Worm (Caenorhabditis elegans) whole organism, late embryonic: Measurements from ENCODE around the gene unc-10.
A peak's percentile ranks its signal among the peaks of the same experiment; 100 is the strongest.

Experiments used
- C38D4.7 ChIP-seq: fragments of 200-800 bp; sonication (Bioruptor generic); optimal IDR thresholded peaks from 2 replicates; lab custom pipeline; 2018; ENCODE audit warnings: mild to moderate bottlenecking, missing genetic modification characterization, moderate library complexity, missing compliant biosample characterization
- K02D7.2 ChIP-seq: sonication (generic microtip); optimal IDR thresholded peaks from 2 replicates; lab custom pipeline; 2017; ENCODE audit warnings: mild to moderate bottlenecking, missing genetic modification characterization, missing compliant biosample characterization
- T23F11.4 ChIP-seq: fragments of 200-800 bp; sonication (Bioruptor generic); optimal IDR thresholded peaks from 2 replicates; lab custom pipeline; 2018; ENCODE audit warnings: mild to moderate bottlenecking, missing genetic modification characterization, missing compliant biosample characterization
- ceh-14 ChIP-seq: sonication (generic microtip); optimal IDR thresholded peaks from 2 replicates; lab custom pipeline; 2016; ENCODE audit warnings: missing genotype, missing genetic modification characterization, missing compliant biosample characterization
- ceh-19 ChIP-seq: fragments of 200-800 bp; sonication (Bioruptor generic); optimal IDR thresholded peaks from 2 replicates; lab custom pipeline; 2018; ENCODE audit warnings: mild to moderate bottlenecking, missing genetic modification characterization, missing compliant biosample characterization
- ceh-2 ChIP-seq: sonication (generic microtip); optimal IDR thresholded peaks from 2 replicates; lab custom pipeline; 2016; ENCODE audit warnings: missing genotype, missing genetic modification characterization, missing compliant biosample characterization
- ceh-22 ChIP-seq: sonication (generic microtip); optimal IDR thresholded peaks from 2 replicates; lab custom pipeline; 2017; ENCODE audit warnings: missing biosample characterization, missing genetic modification characterization
- ceh-24 ChIP-seq: sonication (generic microtip); optimal IDR thresholded peaks from 2 replicates; lab custom pipeline; 2016; ENCODE audit warnings: mild to moderate bottlenecking, missing genetic modification characterization, missing compliant biosample characterization
- ceh-30 ChIP-seq: fragments of 150-350 bp; optimal IDR thresholded peaks from 2 replicates; lab custom pipeline; 2014; ENCODE audit warnings: missing biosample characterization, missing genetic modification characterization
- ceh-6 ChIP-seq: fragments of 200-800 bp; sonication (Bioruptor generic); optimal IDR thresholded peaks from 2 replicates; lab custom pipeline; 2018; ENCODE audit warnings: mild to moderate bottlenecking, missing genetic modification characterization, missing compliant biosample characterization
- ceh-9 ChIP-seq: sonication (generic microtip); optimal IDR thresholded peaks from 2 replicates; lab custom pipeline; 2016; ENCODE audit warnings: mild to moderate bottlenecking, missing genetic modification characterization, inconsistent platforms, missing compliant biosample characterization
- che-1 ChIP-seq: sonication (generic microtip); optimal IDR thresholded peaks from 2 replicates; lab custom pipeline; 2016; ENCODE audit warnings: mild to moderate bottlenecking, missing genetic modification characterization, missing compliant biosample characterization
- dmd-4 ChIP-seq: sonication (generic microtip); optimal IDR thresholded peaks from 2 replicates; lab custom pipeline; 2016; ENCODE audit warnings: borderline replicate concordance, missing genetic modification characterization, missing compliant biosample characterization
- elt-2 ChIP-seq: sonication (generic microtip); optimal IDR thresholded peaks from 2 replicates; lab custom pipeline; 2016; ENCODE audit warnings: missing genetic modification reagents, missing genetic modification characterization, missing compliant biosample characterization
- ets-4 ChIP-seq: sonication (generic microtip); optimal IDR thresholded peaks from 2 replicates; lab custom pipeline; 2016; ENCODE audit warnings: missing genetic modification characterization, missing compliant biosample characterization
- gmeb-2 ChIP-seq: sonication (generic microtip); optimal IDR thresholded peaks from 2 replicates; lab custom pipeline; 2016; ENCODE audit warnings: missing genetic modification characterization, inconsistent platforms, missing compliant biosample characterization
- hlh-30 ChIP-seq: sonication (generic microtip); optimal IDR thresholded peaks from 2 replicates; lab custom pipeline; 2017; ENCODE audit warnings: antibody characterized with exemption, missing genetic modification characterization, missing compliant biosample characterization; ENCODE audit not compliant: insufficient read depth
- lim-6 ChIP-seq: sonication (generic microtip); optimal IDR thresholded peaks from 2 replicates; lab custom pipeline; 2016; ENCODE audit warnings: missing genetic modification characterization, missing compliant biosample characterization
- madf-2 ChIP-seq: sonication (generic microtip); optimal IDR thresholded peaks from 2 replicates; lab custom pipeline; 2017; ENCODE audit warnings: missing genetic modification characterization, missing compliant biosample characterization
- npax-4 ChIP-seq: sonication (generic microtip); optimal IDR thresholded peaks from 2 replicates; lab custom pipeline; 2016; ENCODE audit warnings: missing genetic modification characterization, missing compliant biosample characterization
- pat-9 ChIP-seq: fragments of 200-800 bp; sonication (Bioruptor generic); optimal IDR thresholded peaks from 2 replicates; lab custom pipeline; 2018; ENCODE audit warnings: mild to moderate bottlenecking, missing genetic modification characterization, moderate library complexity, missing compliant biosample characterization
- pax-1 ChIP-seq: fragments of 150-350 bp; optimal IDR thresholded peaks from 2 replicates; lab custom pipeline; 2014; ENCODE audit warnings: missing biosample characterization, missing genetic modification characterization
- ref-2 ChIP-seq: sonication (generic microtip); optimal IDR thresholded peaks from 2 replicates; lab custom pipeline; 2016; ENCODE audit warnings: missing genetic modification characterization, missing compliant biosample characterization
- rnt-1 ChIP-seq: sonication (generic microtip); optimal IDR thresholded peaks from 2 replicates; lab custom pipeline; 2016; ENCODE audit warnings: missing genetic modification characterization, missing compliant biosample characterization
- sdc-2 ChIP-seq: sonication (generic microtip); optimal IDR thresholded peaks from 2 replicates; lab custom pipeline; 2016; ENCODE audit warnings: missing genotype, missing genetic modification characterization, missing compliant biosample characterization
- syd-9 ChIP-seq: sonication (generic microtip); optimal IDR thresholded peaks from 2 replicates; lab custom pipeline; 2016; ENCODE audit warnings: mild to moderate bottlenecking, missing genetic modification characterization, moderate library complexity, missing compliant biosample characterization
- tbx-2 ChIP-seq: sonication (generic microtip); optimal IDR thresholded peaks from 2 replicates; lab custom pipeline; 2016; ENCODE audit warnings: missing genetic modification characterization, missing compliant biosample characterization
- ttx-3 ChIP-seq: sonication (generic microtip); optimal IDR thresholded peaks from 2 replicates; lab custom pipeline; 2016; ENCODE audit warnings: missing genetic modification reagents, missing genetic modification characterization, missing compliant biosample characterization
- unc-3 ChIP-seq, 2 experiments: fragments of 200-800 bp in 1 of 2; sonication (Bioruptor generic) in 1 of 2; sonication (generic microtip) in 1 of 2; conservative IDR thresholded peaks in 1 of 2; optimal IDR thresholded peaks in 1 of 2; 2 replicates each; pipeline versions ENCODE4 v1.3.6 to Lab custom; 2016 to 2022; ENCODE audit warnings: missing compliant biosample characterization in 2 of 2, missing genetic modification characterization in 2 of 2, missing genetic modification reagents in 1 of 2
- unc-86 ChIP-seq: sonication (generic microtip); optimal IDR thresholded peaks from 2 replicates; lab custom pipeline; 2016; ENCODE audit warnings: missing genetic modification characterization, missing compliant biosample characterization

unc-10 gene

DNA sequence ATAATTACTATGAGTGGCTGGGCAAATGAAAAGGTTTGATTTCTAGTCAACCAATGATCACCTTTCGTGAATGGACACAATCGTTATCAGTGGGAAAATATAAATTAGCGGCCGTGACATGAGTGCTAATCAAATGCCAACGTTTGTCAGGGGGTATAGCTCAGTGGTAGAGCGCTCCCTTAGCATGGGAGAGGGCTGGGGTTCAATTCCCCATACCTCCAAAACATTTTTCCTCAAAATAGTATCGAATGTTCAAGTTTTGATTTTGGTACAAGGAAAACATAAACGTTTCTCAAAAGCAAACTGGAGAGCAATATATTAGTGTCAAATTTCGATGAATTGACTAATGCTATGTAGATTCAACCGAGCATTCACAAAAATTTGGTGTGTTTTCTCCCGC is 43.5 kb upstream of the unc-10 start:
- TF ChIP-seq ceh-19 (peak; percentile 31), ceh-14 (tag; lab: Kevin White, UChicago) (peak; percentile 26), pax-1 (tag; lab: Kevin White, UChicago) (no peak), ref-2 (peak; percentile 19), che-1 (tag; lab: Kevin White, UChicago) (no peak), ceh-2 (tag; lab: Kevin White, UChicago) (no peak), ceh-30 (tag; lab: Kevin White, UChicago) (no peak), C38D4.7 (GFP tag; lab: Kevin White, UChicago) (peak; percentile 8), rnt-1 (no peak), ttx-3 (tag; lab: Kevin White, UChicago) (no peak), elt-2 (peak; percentile 62), K02D7.2 (tag; lab: Kevin White, UChicago) (peak; percentile 9), tbx-2 (tag; lab: Kevin White, UChicago) (no peak)
- TF ChIP-seq, all 69 proteins: peak for 6

DNA sequence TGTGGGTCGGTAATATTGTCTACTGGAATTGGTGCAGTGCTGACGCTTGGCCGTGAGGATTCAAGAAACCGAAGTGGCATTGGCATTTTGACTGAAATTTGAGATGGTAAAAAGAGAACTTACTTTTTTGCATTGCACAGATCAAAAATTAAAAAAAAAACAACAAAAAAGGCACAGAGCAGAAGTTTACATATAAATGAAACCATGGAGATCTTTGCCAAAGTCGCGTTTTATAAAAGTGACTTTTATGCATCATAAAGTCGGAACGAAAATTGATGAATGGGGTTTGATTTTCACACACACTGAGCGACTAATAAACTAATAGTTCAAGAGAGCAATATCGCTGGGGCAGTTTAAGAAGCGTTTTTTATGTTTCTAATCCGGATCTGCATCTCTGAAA is 42.2 kb upstream of the unc-10 start, which contains the start of gene T08A9.13:
TSS of gene T08A9.13 (minus strand) at position 101 of the 400 bp plus-strand sequence.
- TF ChIP-seq syd-9 (tag; lab: Kevin White, UChicago) (no peak), ceh-6 (GFP tag; lab: Kevin White, UChicago) (no peak), ceh-24 (no peak), unc-3 (GFP tag; conservative IDR thresholded peaks at IDR 0.05; lab: Robert Waterston, UW) (no peak), unc-3 (tag; optimal IDR thresholded peaks at IDR 0.05; lab: Kevin White, UChicago) (no peak), sdc-2 (tag; lab: Kevin White, UChicago) (no peak), unc-86 (no peak), elt-2 (no peak), che-1 (tag; lab: Kevin White, UChicago) (no peak), ref-2 (no peak)

DNA sequence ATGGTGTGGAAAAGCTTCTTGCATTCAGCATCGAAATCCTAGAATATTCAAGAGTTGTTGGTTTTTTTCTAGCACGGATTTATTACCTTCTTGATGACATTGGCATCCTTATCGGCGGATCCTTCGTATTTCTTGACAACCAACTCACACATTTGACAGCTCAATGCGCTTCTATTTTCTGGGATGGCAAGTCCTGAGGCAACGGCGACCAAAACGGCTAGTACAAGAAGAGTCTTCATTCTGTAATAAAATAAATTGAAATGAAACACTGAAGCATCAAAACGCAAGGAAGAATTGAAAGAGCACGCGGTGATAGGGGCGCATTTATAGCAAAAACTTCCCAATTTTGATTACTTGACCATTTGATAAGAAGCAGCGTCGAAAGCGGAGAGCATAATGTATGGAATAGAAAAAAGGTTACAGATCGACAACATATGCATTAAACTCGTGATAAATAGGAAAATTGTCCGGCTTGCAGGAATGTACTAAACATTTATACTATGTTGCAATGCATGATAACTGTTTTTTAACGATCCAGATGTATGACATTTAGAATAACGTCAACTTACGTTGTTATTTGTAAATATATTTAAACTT is 40.1 kb upstream of the unc-10 start, which contains the start of gene spp-5:
TSS of gene spp-5 (minus strand) at position 240 of the 597 bp plus-strand sequence.
- no peak for TF ChIP-seq dmd-4 (tag; lab: Kevin White, UChicago)
- peak; percentile 22 for TF ChIP-seq elt-2

DNA sequence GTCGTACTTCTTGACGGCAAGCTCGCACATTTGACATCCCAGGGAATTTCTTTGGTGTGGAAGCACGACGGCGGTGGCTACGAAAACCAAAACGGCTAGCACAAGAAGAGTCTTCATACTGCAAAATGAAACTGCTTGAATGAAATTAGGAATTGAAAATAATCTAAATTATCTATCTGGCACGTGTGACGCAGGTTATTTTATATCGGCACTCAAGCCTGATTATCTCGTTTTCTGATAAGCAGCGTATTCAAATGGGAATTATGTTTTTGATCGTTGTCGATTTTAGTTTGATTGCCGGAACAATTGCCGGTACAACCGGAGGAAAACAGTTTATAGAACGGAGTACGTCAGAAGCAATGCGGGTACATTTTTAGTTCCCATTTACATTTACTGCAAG is 38.5 kb upstream of the unc-10 start, which contains the start of gene spp-4:
TSS of gene spp-4 (minus strand) at position 118 of the 400 bp plus-strand sequence.
- TF ChIP-seq pax-1 (tag; lab: Kevin White, UChicago): no peak
- no peak for TF ChIP-seq ceh-30 (tag; lab: Kevin White, UChicago)
- TF ChIP-seq ceh-2 (tag; lab: Kevin White, UChicago): no peak
- TF ChIP-seq ceh-24: no peak
- TF ChIP-seq ets-4 (tag; lab: Kevin White, UChicago): no peak
- no peak for TF ChIP-seq syd-9 (tag; lab: Kevin White, UChicago)
- TF ChIP-seq pat-9 (tag; lab: Kevin White, UChicago): no peak
- no peak for TF ChIP-seq ceh-22 (tag; lab: Kevin White, UChicago)
- TF ChIP-seq gmeb-2: no peak
- no peak for TF ChIP-seq lim-6 (tag; lab: Kevin White, UChicago)
- TF ChIP-seq ref-2: no peak
- TF ChIP-seq madf-2 (tag; lab: Kevin White, UChicago): no peak
- TF ChIP-seq npax-4 (tag; lab: Kevin White, UChicago): no peak
- TF ChIP-seq hlh-30 (tag; lab: Kevin White, UChicago): no peak
- no peak for TF ChIP-seq ceh-9
- no peak for TF ChIP-seq sdc-2 (tag; lab: Kevin White, UChicago)
- TF ChIP-seq T23F11.4 (GFP tag; lab: Kevin White, UChicago): no peak
